Worm (Caenorhabditis elegans): ENCODE results near the gene selt-1.2.

The selt-1.2 gene

DNA sequence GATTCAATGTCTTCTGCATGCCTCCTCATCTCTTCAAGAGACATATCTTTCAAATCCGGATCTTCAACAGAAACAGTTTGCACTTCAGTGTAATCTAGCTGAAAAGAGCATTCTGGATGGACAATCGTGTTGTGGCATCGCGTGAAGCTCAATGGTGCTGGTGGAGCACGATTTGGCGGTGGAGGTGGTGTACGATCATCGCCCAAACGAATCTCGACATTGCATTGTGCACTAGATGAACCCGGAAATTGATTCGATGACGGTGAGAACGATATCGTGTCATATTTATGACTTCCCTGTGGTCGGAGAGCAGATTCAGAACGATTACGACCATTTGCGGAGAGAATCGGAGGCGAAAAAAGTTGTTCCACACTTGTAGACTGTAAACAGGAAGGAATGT, 26.1 kb upstream of the selt-1.2 start:
- TF ChIP-seq attf-4 (tag; optimal IDR thresholded peaks at IDR 0.05): no peak
- no peak for TF ChIP-seq set-16 (GFP tag; IDR thresholded peaks at IDR 0.05)
- TF ChIP-seq unc-62 (GFP tag; optimal IDR thresholded peaks at IDR 0.05 in 1 of 2): peak in 1 of 2 experiments; percentile 99
- no peak for TF ChIP-seq unc-62 (tag; optimal IDR thresholded peaks at IDR 0.05)
- TF ChIP-seq dpl-1 (GFP tag; optimal IDR thresholded peaks at IDR 0.05): no peak
- TF ChIP-seq ceh-44 (GFP tag; IDR thresholded peaks at IDR 0.05): no peak

DNA sequence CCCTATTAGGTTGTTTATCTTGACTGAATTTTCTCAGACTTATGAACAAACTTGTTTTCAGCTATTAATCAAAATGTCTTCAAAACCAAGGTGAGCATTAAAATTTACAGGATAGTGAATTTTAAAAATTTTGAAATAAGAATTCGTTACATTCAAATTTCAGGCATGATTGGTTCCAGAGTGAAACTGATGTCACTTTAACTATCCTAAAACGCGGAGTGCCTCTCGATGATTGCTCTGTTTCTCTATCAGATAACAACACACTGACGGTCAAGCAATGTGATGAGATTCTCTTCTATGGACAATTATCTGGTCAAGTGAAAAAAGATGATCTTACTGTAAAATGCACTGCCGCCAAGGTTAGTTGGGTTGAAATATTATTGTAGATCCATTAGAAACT, 24.2 kb upstream of the selt-1.2 start, which contains the start of gene D1054.3:
Gene D1054.3 (plus strand): TSS at position 62 of the 400 bp plus-strand sequence.
- TF ChIP-seq zip-2 (tag; optimal IDR thresholded peaks at IDR 0.05) (no peak), ama-1 (optimal IDR thresholded peaks at IDR 0.05) (peak; percentile 42), nhr-111 (GFP tag; optimal IDR thresholded peaks at IDR 0.05) (no peak), Y105C5A.15 (GFP tag; IDR thresholded peaks at IDR 0.05) (no peak), zfp-2 (tag; optimal IDR thresholded peaks at IDR 0.05) (no peak), mep-1 (tag; optimal IDR thresholded peaks at IDR 0.05) (peak; percentile 5), madf-5 (GFP tag; IDR thresholded peaks at IDR 0.05) (no peak), lin-38 (GFP tag; IDR thresholded peaks at IDR 0.05) (peak; percentile 53), F44E2.7 (GFP tag; IDR thresholded peaks at IDR 0.05) (no peak), php-3 (GFP tag; IDR thresholded peaks at IDR 0.05) (no peak), duxl-1 (tag; optimal IDR thresholded peaks at IDR 0.05; ENCODE audit: poor library complexity) (peak; percentile 17)

DNA sequence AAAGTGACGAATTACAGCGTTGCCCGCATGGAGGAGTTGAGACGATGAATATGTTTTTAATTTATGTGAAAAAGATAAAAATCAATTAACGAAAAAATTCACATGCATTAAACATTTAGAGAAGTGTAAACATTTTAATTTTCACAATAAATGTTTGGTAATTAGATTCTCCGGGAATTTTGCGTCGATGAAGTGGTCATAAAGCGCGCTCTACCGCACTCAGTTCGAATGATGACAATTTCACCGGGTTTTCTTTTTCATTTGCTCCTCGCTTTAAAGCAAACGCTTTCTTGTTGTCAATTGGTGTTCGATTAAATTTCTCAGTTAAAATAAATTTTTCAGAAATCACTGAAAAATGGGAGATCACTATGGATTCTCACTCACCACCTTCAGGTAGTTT, 22.9 kb upstream of the selt-1.2 start, which contains the start of the genes D1054.1 and pas-2:
Gene D1054.1 (minus strand): TSS at position 192 of the 400 bp plus-strand sequence.
Gene pas-2 (plus strand): TSS at position 343 of the 400 bp plus-strand sequence.
- TF ChIP-seq daf-16 (GFP tag; optimal IDR thresholded peaks at IDR 0.05) (no peak), daf-16 (tag; optimal IDR thresholded peaks at IDR 0.05) (peak; percentile 31), lin-38 (GFP tag; IDR thresholded peaks at IDR 0.05) (peak; percentile 68), lsy-2 (tag; optimal IDR thresholded peaks at IDR 0.05) (peak in 1 of 2 experiments; percentile 35), dpl-1 (GFP tag; optimal IDR thresholded peaks at IDR 0.05) (peak; percentile 7), ces-1 (GFP tag; optimal IDR thresholded peaks at IDR 0.05) (peak; percentile 25), fkh-10 (GFP tag; optimal IDR thresholded peaks at IDR 0.05) (no peak)

DNA sequence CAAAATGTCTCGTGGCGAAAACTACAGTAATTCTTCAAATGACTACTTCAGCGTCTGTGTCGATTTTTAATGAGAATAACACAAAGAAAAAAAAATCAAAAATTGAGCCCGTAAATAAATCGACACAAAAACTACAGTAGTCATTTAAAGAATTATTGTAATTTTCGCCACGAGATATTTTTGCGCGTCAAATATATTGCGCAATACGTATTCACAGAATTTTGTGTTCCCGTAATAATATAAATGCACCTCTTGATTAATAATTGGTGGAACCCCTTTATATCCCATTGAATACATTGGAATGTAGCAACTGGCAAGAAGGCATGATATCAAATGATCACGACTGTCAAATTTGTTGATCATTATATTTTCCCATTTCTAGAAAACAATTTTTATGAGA, 21.7 kb upstream of the selt-1.2 start:
- TF ChIP-seq lin-39 (tag; optimal IDR thresholded peaks at IDR 0.05) (no peak), F37D6.2 (tag; optimal IDR thresholded peaks at IDR 0.05) (no peak), skn-1 (tag; optimal IDR thresholded peaks at IDR 0.05) (no peak), nhr-11 (tag; optimal IDR thresholded peaks at IDR 0.05) (no peak), unc-62 (GFP tag; optimal IDR thresholded peaks at IDR 0.05 in 1 of 2) (peak in 1 of 2 experiments; percentile 44), unc-62 (tag; optimal IDR thresholded peaks at IDR 0.05) (no peak), fos-1 (tag; optimal IDR thresholded peaks at IDR 0.05) (no peak), vab-7 (GFP tag; IDR thresholded peaks at IDR 0.05) (no peak)

DNA sequence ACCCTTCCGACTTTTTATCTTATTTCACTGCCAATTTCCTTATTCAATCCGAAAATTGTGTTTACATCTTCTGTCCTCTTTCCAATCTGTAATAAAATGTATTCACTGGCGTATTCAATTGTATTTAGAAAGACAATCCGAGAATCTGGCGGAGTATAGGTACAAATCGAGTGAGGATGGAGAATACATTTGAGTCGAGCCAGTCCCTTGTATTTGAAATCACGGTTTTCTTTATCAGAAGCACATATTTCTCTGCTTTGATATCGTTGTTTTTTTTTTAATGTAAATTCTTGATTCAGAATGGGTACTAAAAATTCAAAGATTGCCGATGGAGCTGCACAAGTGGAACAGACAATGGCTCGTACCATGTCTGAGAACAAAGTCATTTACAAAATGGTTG, 16.9 kb upstream of the selt-1.2 start, which contains the start of gene ocr-1:
Gene ocr-1 (plus strand): TSS at position 301 of the 400 bp plus-strand sequence.
- TF ChIP-seq tag-97 (GFP tag; IDR thresholded peaks at IDR 0.05) (no peak), mxl-3 (GFP tag; optimal IDR thresholded peaks at IDR 0.05) (no peak), zag-1 (tag; optimal IDR thresholded peaks at IDR 0.05) (no peak), T20F7.1 (GFP tag; optimal IDR thresholded peaks at IDR 0.05) (no peak), nhr-76 (tag; optimal IDR thresholded peaks at IDR 0.05) (no peak), lin-13 (GFP tag; optimal IDR thresholded peaks at IDR 0.05) (no peak), daf-16 (GFP tag; optimal IDR thresholded peaks at IDR 0.05) (no peak), daf-16 (tag; optimal IDR thresholded peaks at IDR 0.05) (no peak), zfp-3 (GFP tag; conservative IDR thresholded peaks at IDR 0.05) (no peak), ZK337.2 (GFP tag; IDR thresholded peaks at IDR 0.05) (no peak), nhr-42 (GFP tag; IDR thresholded peaks at IDR 0.05) (no peak), spr-3 (GFP tag; optimal IDR thresholded peaks at IDR 0.05) (no peak), dmd-9 (GFP tag; IDR thresholded peaks at IDR 0.05) (no peak), jun-1 (tag; optimal IDR thresholded peaks at IDR 0.05) (no peak), cey-2 (tag; optimal IDR thresholded peaks at IDR 0.05; ENCODE audit: borderline replicate concordance, insufficient read depth) (no peak), zip-11 (GFP tag; IDR thresholded peaks at IDR 0.05) (no peak), daf-19 (GFP tag; conservative IDR thresholded peaks at IDR 0.05) (no peak), ztf-7 (tag; optimal IDR thresholded peaks at IDR 0.05) (no peak), nhr-41 (GFP tag; IDR thresholded peaks at IDR 0.05) (no peak)

All from whole organism, L4 larva.